Fruit fly (Drosophila melanogaster) whole organism, embryonic: ENCODE measurements around the gene CG5611.
A peak's percentile ranks its signal among the peaks of the same experiment; 100 is the strongest.

Source experiments
- ATbp ChIP-seq: fragments of 200-800 bp; sonication (Bioruptor generic); optimal IDR thresholded peaks from 2 replicates; lab custom pipeline; 2017; ENCODE audit warnings: missing biosample characterization, mild to moderate bottlenecking, missing genetic modification characterization, missing genetic modification reagents
- C15 ChIP-seq: fragments of 200-800 bp; sonication (Bioruptor generic); IDR thresholded peaks from 3 replicates; pipeline ENCODE4 v1.3.6; 2022; ENCODE audit warnings: missing biosample characterization, missing genetic modification characterization
- CG10654 ChIP-seq: fragments of 200-800 bp; sonication (Bioruptor generic); optimal IDR thresholded peaks from 2 replicates; lab custom pipeline; 2016; ENCODE audit warnings: missing biosample characterization, missing genetic modification characterization
- CG10979 ChIP-seq: fragments of 200-800 bp; sonication (Bioruptor generic); optimal IDR thresholded peaks from 2 replicates; lab custom pipeline; 2018; ENCODE audit warnings: missing biosample characterization, mild to moderate bottlenecking, missing genetic modification characterization, moderate library complexity
- CG11695 ChIP-seq: fragments of 200-800 bp; sonication (Bioruptor generic); IDR thresholded peaks from 3 replicates; pipeline ENCODE4 v1.3.6; 2022; ENCODE audit warnings: missing biosample characterization, missing genetic modification characterization
- CG12155 ChIP-seq: fragments of 200-800 bp; sonication (Bioruptor generic); optimal IDR thresholded peaks from 3 replicates; lab custom pipeline; 2016; ENCODE audit warnings: missing biosample characterization, missing genetic modification characterization
- CG13287 ChIP-seq: fragments of 200-800 bp; sonication (Bioruptor generic); IDR thresholded peaks from 2 replicates; pipeline ENCODE4 v1.3.6; 2022; ENCODE audit warnings: missing biosample characterization, missing genetic modification characterization; ENCODE audit not compliant: partially characterized antibody
- CG15601 ChIP-seq: fragments of 200-800 bp; sonication (Bioruptor generic); optimal IDR thresholded peaks from 3 replicates; lab custom pipeline; 2019; ENCODE audit warnings: missing biosample characterization, mild to moderate bottlenecking, missing genetic modification characterization, moderate library complexity
- CG1832 ChIP-seq: fragments of 200-800 bp; sonication (Bioruptor generic); optimal IDR thresholded peaks from 2 replicates; lab custom pipeline; 2017; ENCODE audit warnings: missing biosample characterization, mild to moderate bottlenecking, missing genetic modification characterization, inconsistent platforms
- CG18619 ChIP-seq: fragments of 200-800 bp; sonication (Bioruptor generic); optimal IDR thresholded peaks from 3 replicates; lab custom pipeline; 2017; ENCODE audit warnings: missing biosample characterization, mild to moderate bottlenecking, missing genetic modification characterization
- CG2199 ChIP-seq: fragments of 200-800 bp; sonication (Bioruptor generic); IDR thresholded peaks from 3 replicates; pipeline ENCODE4 v1.3.6; 2022; ENCODE audit warnings: missing biosample characterization, missing genetic modification characterization
- CG3065 ChIP-seq: fragments of 200-800 bp; sonication (Bioruptor generic); optimal IDR thresholded peaks from 2 replicates; lab custom pipeline; 2016; ENCODE audit warnings: missing biosample characterization, missing genetic modification characterization
- CG6791 ChIP-seq: fragments of 200-800 bp; sonication (Bioruptor generic); IDR thresholded peaks from 3 replicates; pipeline ENCODE4 v1.3.6; 2022; ENCODE audit warnings: missing biosample characterization, missing genetic modification characterization; ENCODE audit not compliant: partially characterized antibody
- CG7745 ChIP-seq: fragments of 200-800 bp; sonication (Bioruptor generic); optimal IDR thresholded peaks from 2 replicates; lab custom pipeline; 2018; ENCODE audit warnings: missing biosample characterization, mild to moderate bottlenecking, missing genetic modification characterization, moderate library complexity
- CG8281 ChIP-seq: fragments of 200-800 bp; sonication (Bioruptor generic); optimal IDR thresholded peaks from 2 replicates; lab custom pipeline; 2018; ENCODE audit warnings: missing biosample characterization, mild to moderate bottlenecking, missing genetic modification characterization, moderate library complexity
- CG9609 ChIP-seq: fragments of 200-800 bp; sonication (Bioruptor generic); optimal IDR thresholded peaks from 3 replicates; lab custom pipeline; 2016; ENCODE audit warnings: missing biosample characterization, missing genetic modification characterization
- CG9797 ChIP-seq: fragments of 200-800 bp; sonication (Bioruptor generic); optimal IDR thresholded peaks from 3 replicates; lab custom pipeline; 2018; ENCODE audit warnings: missing biosample characterization, mild to moderate bottlenecking, missing genetic modification characterization
- CTCF ChIP-seq: fragments of 200-800 bp; sonication (Bioruptor generic); optimal IDR thresholded peaks from 2 replicates; lab custom pipeline; 2017; ENCODE audit warnings: missing biosample characterization, mild to moderate bottlenecking, missing genetic modification characterization, moderate library complexity
- Camta ChIP-seq: fragments of 200-800 bp; sonication (Bioruptor generic); optimal IDR thresholded peaks from 2 replicates; lab custom pipeline; 2016; ENCODE audit warnings: missing biosample characterization, missing genetic modification characterization
- Dek ChIP-seq: fragments of 200-800 bp; sonication (Bioruptor generic); optimal IDR thresholded peaks from 3 replicates; lab custom pipeline; 2019; ENCODE audit warnings: missing biosample characterization, mild to moderate bottlenecking, missing genetic modification characterization, moderate library complexity
- Doc3 ChIP-seq: fragments of 200-800 bp; sonication (Bioruptor generic); IDR thresholded peaks from 3 replicates; pipeline ENCODE4 v1.3.6; 2022; ENCODE audit warnings: missing biosample characterization, missing genetic modification characterization; ENCODE audit not compliant: partially characterized antibody
- Fer1 ChIP-seq: fragments of 200-800 bp; sonication (Bioruptor generic); optimal IDR thresholded peaks from 2 replicates; lab custom pipeline; 2017; ENCODE audit warnings: missing biosample characterization, mild to moderate bottlenecking, missing genetic modification characterization
- Fer3 ChIP-seq: fragments of 200-800 bp; sonication (Bioruptor generic); optimal IDR thresholded peaks from 2 replicates; lab custom pipeline; 2018; ENCODE audit warnings: missing biosample characterization, mild to moderate bottlenecking, missing genetic modification characterization, moderate library complexity
- Hey ChIP-seq: fragments of 200-800 bp; sonication (Bioruptor generic); optimal IDR thresholded peaks from 3 replicates; lab custom pipeline; 2018; ENCODE audit warnings: missing biosample characterization, mild to moderate bottlenecking, missing genetic modification characterization
- Hr78 ChIP-seq, 2 experiments: fragments of 200-800 bp in 1 of 2; fragments of >200 bp in 1 of 2; sonication (Bioruptor generic) in 1 of 2; optimal IDR thresholded peaks; 2 replicates each; lab custom pipeline; 2017 to 2019; ENCODE audit warnings: missing biosample characterization in 2 of 2, missing genetic modification characterization in 2 of 2, mild to moderate bottlenecking in 1 of 2, moderate library complexity in 1 of 2
- Mad ChIP-seq: fragments of 200-800 bp; sonication (Bioruptor generic); optimal IDR thresholded peaks from 2 replicates; lab custom pipeline; 2016; ENCODE audit warnings: missing biosample characterization, missing genetic modification characterization
- NC2α ChIP-seq: fragments of 200-800 bp; sonication (Bioruptor generic); optimal IDR thresholded peaks from 2 replicates; lab custom pipeline; 2016; ENCODE audit warnings: missing biosample characterization, missing genetic modification characterization
- Neu2 ChIP-seq: fragments of 200-800 bp; sonication (Bioruptor generic); optimal IDR thresholded peaks from 3 replicates; lab custom pipeline; 2016; ENCODE audit warnings: missing biosample characterization, missing genetic modification characterization, borderline replicate concordance
- Nf-YA ChIP-seq: fragments of 200-800 bp; sonication (Bioruptor generic); IDR thresholded peaks from 2 replicates; pipeline ENCODE4 v1.3.6; 2022; ENCODE audit warnings: missing biosample characterization, missing genetic modification characterization
- Opbp ChIP-seq: fragments of 200-800 bp; sonication (Bioruptor generic); IDR thresholded peaks from 3 replicates; pipeline ENCODE4 v1.3.6; 2022; ENCODE audit warnings: missing biosample characterization, missing genetic modification characterization; ENCODE audit not compliant: partially characterized antibody
- Six4 ChIP-seq: fragments of 200-800 bp; sonication (Bioruptor generic); optimal IDR thresholded peaks from 2 replicates; lab custom pipeline; 2016; ENCODE audit warnings: missing biosample characterization, missing genetic modification characterization
- Vsx1 ChIP-seq: fragments of 200-800 bp; sonication (Bioruptor generic); optimal IDR thresholded peaks from 2 replicates; lab custom pipeline; 2017; ENCODE audit warnings: missing biosample characterization, mild to moderate bottlenecking, missing genetic modification characterization, missing genetic modification reagents
- ab ChIP-seq: fragments of 200-800 bp; sonication (Bioruptor generic); optimal IDR thresholded peaks from 2 replicates; lab custom pipeline; 2016; ENCODE audit warnings: missing biosample characterization, missing genetic modification characterization
- cad ChIP-seq: fragments of >200 bp; optimal IDR thresholded peaks from 2 replicates; lab custom pipeline; 2017; ENCODE audit warnings: missing biosample characterization, missing genetic modification characterization
- dan ChIP-seq: fragments of 200-800 bp; sonication (Bioruptor generic); IDR thresholded peaks from 2 replicates; pipeline ENCODE4 v1.3.6; 2022; ENCODE audit warnings: missing biosample characterization, missing genetic modification characterization
- emc ChIP-seq: fragments of 200-800 bp; sonication (Bioruptor generic); optimal IDR thresholded peaks from 2 replicates; lab custom pipeline; 2016; ENCODE audit warnings: missing biosample characterization, missing genetic modification characterization
- esg ChIP-seq: fragments of 200-800 bp; sonication (Bioruptor generic); conservative IDR thresholded peaks from 2 replicates; pipeline ENCODE4 v1.3.6; 2022; ENCODE audit warnings: missing biosample characterization, missing genetic modification characterization
- exex ChIP-seq: fragments of 200-800 bp; sonication (Bioruptor generic); optimal IDR thresholded peaks from 4 replicates; lab custom pipeline; 2018; ENCODE audit warnings: missing biosample characterization, mild to moderate bottlenecking, missing genetic modification characterization, moderate library complexity
- hth ChIP-seq: fragments of >200 bp; optimal IDR thresholded peaks from 2 replicates; lab custom pipeline; 2017; ENCODE audit warnings: inconsistent platforms
- pho ChIP-seq: fragments of 200-800 bp; sonication (Bioruptor generic); optimal IDR thresholded peaks from 2 replicates; lab custom pipeline; 2016; ENCODE audit warnings: missing biosample characterization, missing genetic modification characterization
- pnt ChIP-seq: fragments of 200-800 bp; sonication (Bioruptor generic); optimal IDR thresholded peaks from 3 replicates; lab custom pipeline; 2016; ENCODE audit warnings: missing biosample characterization, missing genetic modification characterization
- psq ChIP-seq: fragments of 200-800 bp; sonication (Bioruptor generic); optimal IDR thresholded peaks from 2 replicates; lab custom pipeline; 2017; ENCODE audit warnings: missing biosample characterization, missing genetic modification characterization
- ranshi ChIP-seq: fragments of 200-800 bp; sonication (Bioruptor generic); IDR thresholded peaks from 2 replicates; pipeline ENCODE4 v1.3.6; 2022; ENCODE audit warnings: missing biosample characterization, missing genetic modification characterization
- sim ChIP-seq: fragments of 200-800 bp; sonication (Bioruptor generic); IDR thresholded peaks from 2 replicates; pipeline ENCODE4 v1.3.6; 2022; ENCODE audit warnings: missing biosample characterization, missing genetic modification characterization
- sob ChIP-seq: fragments of 200-800 bp; sonication (Bioruptor generic); IDR thresholded peaks from 2 replicates; pipeline ENCODE4 v1.3.6; 2022; ENCODE audit warnings: missing biosample characterization, missing genetic modification characterization
- ttk ChIP-seq: fragments of 200-800 bp; sonication (Bioruptor generic); IDR thresholded peaks from 2 replicates; pipeline ENCODE4 v2.1.2; 2022; ENCODE audit warnings: missing biosample characterization, missing genetic modification characterization
- unc-4 ChIP-seq: fragments of 200-800 bp; sonication (Bioruptor generic); IDR thresholded peaks from 2 replicates; pipeline ENCODE4 v1.3.6; 2022; ENCODE audit warnings: missing biosample characterization, missing genetic modification characterization; ENCODE audit not compliant: partially characterized antibody
- vvl ChIP-seq: fragments of 200-800 bp; sonication (Bioruptor generic); IDR thresholded peaks from 2 replicates; pipeline ENCODE4 v1.3.6; 2022; ENCODE audit warnings: missing biosample characterization, missing genetic modification characterization
- z ChIP-seq: fragments of 200-800 bp; sonication (Bioruptor generic); IDR thresholded peaks from 3 replicates; pipeline ENCODE4 v1.3.6; 2022; ENCODE audit warnings: missing biosample characterization, missing genetic modification characterization
- zfh2 ChIP-seq: fragments of 200-800 bp; sonication (Bioruptor generic); optimal IDR thresholded peaks from 2 replicates; lab custom pipeline; 2016; ENCODE audit warnings: missing biosample characterization, missing genetic modification characterization

Gene CG5611

DNA sequence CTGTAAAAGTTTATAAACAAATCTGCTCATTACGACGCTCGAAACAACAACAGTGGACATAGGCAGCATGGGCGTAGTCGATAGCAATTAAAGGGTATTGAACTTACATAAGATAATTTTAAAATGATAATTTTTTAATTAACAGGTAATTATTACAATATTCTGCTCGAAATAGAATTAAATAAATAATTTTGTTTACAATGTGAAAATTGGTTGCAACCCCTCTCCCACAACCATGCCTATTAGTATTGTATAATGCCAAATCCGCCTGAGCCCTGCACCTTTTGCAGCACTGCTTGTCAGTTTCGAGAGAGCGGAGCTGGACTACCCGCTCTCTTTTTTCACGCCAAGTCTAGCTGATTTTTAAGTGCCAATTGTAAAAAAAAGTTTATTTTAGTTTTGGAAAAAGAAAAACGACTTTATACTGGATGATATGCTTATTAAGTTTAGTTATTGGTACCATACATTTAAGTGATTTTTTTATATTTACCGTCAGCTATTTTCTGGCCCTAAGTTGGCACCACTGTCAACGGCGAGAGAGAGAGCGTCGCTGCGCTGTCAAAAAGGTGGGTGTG, at the start of gene CG5611, which contains the start of gene Mtl (continued):
- TF ChIP-seq Dek (tag; lab: Kevin White, UChicago): peak; percentile 100
- peak; percentile 98 for TF ChIP-seq exex (tag; lab: Kevin White, UChicago)
- TF ChIP-seq Fer3: peak; percentile 100
- no peak for TF ChIP-seq CG1832 (GFP tag; lab: Kevin White, UChicago)
- peak; percentile 100 for TF ChIP-seq CG10654
- TF ChIP-seq CG18619 (GFP tag; lab: Kevin White, UChicago): peak; percentile 100
- TF ChIP-seq CG11695: peak; percentile 100
- TF ChIP-seq CG9797 (GFP tag; lab: Kevin White, UChicago): peak; percentile 60
- TF ChIP-seq CG12155 (GFP tag; lab: Kevin White, UChicago): peak; percentile 99
- TF ChIP-seq hth (lab: Kevin White, UChicago): no peak
- TF ChIP-seq emc: peak; percentile 96
- TF ChIP-seq Six4 (GFP tag; lab: Kevin White, UChicago): peak; percentile 99
- peak; percentile 71 for TF ChIP-seq Neu2
- peak; percentile 99 for TF ChIP-seq sim (GFP tag; lab: Robert Waterston, UW)
- TF ChIP-seq CG13287 (GFP tag; lab: Robert Waterston, UW): peak; percentile 28; the same call in 1 of the 2 replicates
- TF ChIP-seq NC2α (GFP tag; lab: Kevin White, UChicago): peak; percentile 93
- TF ChIP-seq vvl (GFP tag; lab: Robert Waterston, UW): peak; percentile 100
- TF ChIP-seq CG9609 (GFP tag; lab: Kevin White, UChicago): peak; percentile 97
- peak; percentile 78 for TF ChIP-seq CTCF (GFP tag; lab: Kevin White, UChicago)
- TF ChIP-seq CG7745 (tag; lab: Kevin White, UChicago): peak; percentile 94
- TF ChIP-seq ranshi (GFP tag; lab: Robert Waterston, UW): peak; percentile 100
- peak; percentile 98 for TF ChIP-seq ab (GFP tag; lab: Kevin White, UChicago)
- no peak for TF ChIP-seq CG6791
- peak; percentile 100 for TF ChIP-seq sob (GFP tag; lab: Robert Waterston, UW)
- peak; percentile 96 for TF ChIP-seq CG8281 (tag; lab: Kevin White, UChicago)
- peak; percentile 99 for TF ChIP-seq C15 (GFP tag; lab: Robert Waterston, UW)
- peak; percentile 100 for TF ChIP-seq CG10979 (tag; lab: Kevin White, UChicago)
- peak; percentile 99 for TF ChIP-seq Nf-YA (GFP tag; lab: Robert Waterston, UW)
- TF ChIP-seq Camta (GFP tag; lab: Kevin White, UChicago): peak; percentile 99
- TF ChIP-seq psq (GFP tag; lab: Kevin White, UChicago): peak; percentile 99
- TF ChIP-seq Hey (tag; lab: Kevin White, UChicago): peak; percentile 97
- TF ChIP-seq CG3065 (GFP tag; lab: Kevin White, UChicago): peak; percentile 99
- TF ChIP-seq pnt (GFP tag; lab: Kevin White, UChicago): peak; percentile 98
- peak; percentile 99 for TF ChIP-seq dan
- TF ChIP-seq Vsx1 (GFP tag; lab: Kevin White, UChicago): peak; percentile 98
- TF ChIP-seq CG15601 (tag; lab: Kevin White, UChicago): peak; percentile 99
- peak; percentile 100 for TF ChIP-seq esg (GFP tag; lab: Robert Waterston, UW)
- TF ChIP-seq CG2199 (GFP tag; lab: Robert Waterston, UW): peak; percentile 100
- TF ChIP-seq Fer1 (GFP tag; lab: Kevin White, UChicago): peak; percentile 99
- TF ChIP-seq z (GFP tag; lab: Robert Waterston, UW): peak; percentile 87
- TF ChIP-seq unc-4 (GFP tag; lab: Robert Waterston, UW): no peak
- TF ChIP-seq cad (GFP tag; lab: Kevin White, UChicago): no peak
- TF ChIP-seq pho (GFP tag; lab: Kevin White, UChicago): peak; percentile 99
- peak in 1 of 2 experiments; percentile 94 for TF ChIP-seq Hr78 (GFP tag; optimal IDR thresholded peaks at IDR 0.05; lab: Kevin White, UChicago)
- TF ChIP-seq zfh2: peak; percentile 99
- peak; percentile 99 for TF ChIP-seq Mad (GFP tag; lab: Kevin White, UChicago)
- TF ChIP-seq ATbp (GFP tag; lab: Kevin White, UChicago): peak; percentile 99
- 0 out of 3 replicates have a peak, but pooled peaks have one; percentile 31 for TF ChIP-seq Opbp (GFP tag; lab: Robert Waterston, UW)
- peak; percentile 100 for TF ChIP-seq ttk (GFP tag; lab: Robert Waterston, UW)
- TF ChIP-seq Doc3: 0 out of 3 replicates have a peak, but pooled peaks have one; percentile 35
